Worm (Caenorhabditis elegans) whole organism, L4/young adult: ENCODE measurements around the gene drap-1.

Experiments
- W03F9.2 ChIP-seq: fragments of 150-350 bp; optimal IDR thresholded peaks from 2 replicates; lab custom pipeline; 2014; ENCODE audit warnings: missing biosample characterization, missing genetic modification characterization
- dao-5 ChIP-seq: sonication (generic microtip); optimal IDR thresholded peaks from 2 replicates; lab custom pipeline; 2016; ENCODE audit warnings: missing genotype, missing genetic modification characterization, moderate library complexity, missing compliant biosample characterization

DNA sequence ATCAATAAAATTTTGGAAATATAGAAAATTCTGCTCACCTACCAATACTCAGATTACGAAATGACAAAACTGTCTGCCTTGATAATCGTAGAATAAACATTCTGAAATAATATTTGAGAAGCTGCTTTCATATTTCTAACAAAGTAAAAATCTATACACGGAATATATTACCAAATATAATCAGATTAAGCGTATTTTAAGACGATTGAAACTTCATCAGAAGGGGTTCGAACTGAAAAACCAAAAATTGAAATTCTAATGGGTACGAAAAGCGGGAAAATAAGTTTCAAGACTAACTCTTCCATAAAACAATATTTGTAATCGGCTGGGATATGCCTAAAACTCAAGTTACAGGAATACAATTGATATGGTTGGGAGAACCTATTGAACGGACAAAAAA is 49.5 kb downstream of the drap-1 start, which contains the start of gene F46B6.4:
- TF ChIP-seq W03F9.2 (tag; lab: Kevin White, UChicago), result no peak
- TF ChIP-seq dao-5 (tag; lab: Kevin White, UChicago), result no peak
